Worm (Caenorhabditis elegans): ENCODE data around the gene tcer-1.
A peak's percentile ranks its signal among the peaks of the same experiment; 100 is the strongest.

- no peak for TF ChIP-seq nhr-25 (tag; optimal IDR thresholded peaks at IDR 0.05; ENCODE audit: borderline replicate concordance, insufficient read depth)
- peak; percentile 41 for TF ChIP-seq hlh-30 (tag; optimal IDR thresholded peaks at IDR 0.05; ENCODE audit: insufficient read depth)
- no peak for TF ChIP-seq zag-1 (tag; optimal IDR thresholded peaks at IDR 0.05)
- no peak for TF ChIP-seq dmd-8 (GFP tag; IDR thresholded peaks at IDR 0.05)
- no peak for TF ChIP-seq zip-2 (tag; optimal IDR thresholded peaks at IDR 0.05)
- TF ChIP-seq fos-1 (tag; optimal IDR thresholded peaks at IDR 0.05) = no peak
- TF ChIP-seq ces-1 (GFP tag; optimal IDR thresholded peaks at IDR 0.05) = no peak
- TF ChIP-seq ceh-62 (tag; optimal IDR thresholded peaks at IDR 0.05) = no peak
- TF ChIP-seq lin-39 (tag; optimal IDR thresholded peaks at IDR 0.05) = no peak
- no peak for TF ChIP-seq ZK546.5 (tag; optimal IDR thresholded peaks at IDR 0.05)
- TF ChIP-seq nhr-102 (tag; optimal IDR thresholded peaks at IDR 0.05) = no peak
- TF ChIP-seq pqm-1 (tag; optimal IDR thresholded peaks at IDR 0.05) = no peak
These were observed 10.9 kb upstream of the tcer-1 start for ce11 chrII:7060791-7061190.

All from whole organism, L4 larva.